Worm (Caenorhabditis elegans) whole organism, L4 larva: Measurements from ENCODE around the gene W03D2.9.

ENCODE experiments used
- F10B5.3 ChIP-seq: sonication (generic microtip); optimal IDR thresholded peaks from 2 replicates; lab custom pipeline; 2016; ENCODE audit warnings: mild to moderate bottlenecking, missing genetic modification characterization, missing compliant biosample characterization
- Y75B8A.6 ChIP-seq: fragments of 200-800 bp; sonication (Bioruptor generic); IDR thresholded peaks from 2 replicates; pipeline ENCODE4 v1.3.6; 2022; ENCODE audit warnings: missing genetic modification reagents, missing genetic modification characterization, missing compliant biosample characterization
- ceh-82 ChIP-seq: sonication (generic microtip); optimal IDR thresholded peaks from 2 replicates; lab custom pipeline; 2017; ENCODE audit warnings: missing biosample characterization, missing genetic modification characterization
- ces-1 ChIP-seq: fragments of 150-350 bp; sonication (generic microtip); optimal IDR thresholded peaks from 4 replicates; lab custom pipeline; 2014; ENCODE audit warnings: missing biosample characterization, missing genetic modification reagents, missing genetic modification characterization
- daf-12 ChIP-seq: fragments of 150-350 bp; optimal IDR thresholded peaks from 2 replicates; lab custom pipeline; 2014; ENCODE audit warnings: missing biosample characterization, missing genetic modification reagents, missing genetic modification characterization
- egl-43 ChIP-seq: fragments of 200-800 bp; sonication (Bioruptor generic); IDR thresholded peaks from 2 replicates; pipeline ENCODE4 v1.3.6; 2022; ENCODE audit warnings: missing genetic modification reagents, missing genetic modification characterization, missing compliant biosample characterization
- jun-1 ChIP-seq: fragments of 150-350 bp; optimal IDR thresholded peaks from 2 replicates; lab custom pipeline; 2014; ENCODE audit warnings: missing biosample characterization, missing genetic modification reagents, missing genetic modification characterization
- lin-15B ChIP-seq: fragments of 150-350 bp; sonication (generic microtip); optimal IDR thresholded peaks from 3 replicates; lab custom pipeline; 2014; ENCODE audit warnings: missing biosample characterization, missing genetic modification characterization
- lsy-2 ChIP-seq, 2 experiments: fragments of 150-350 bp in 1 of 2; sonication (generic microtip) in 1 of 2; optimal IDR thresholded peaks; 2 replicates each; lab custom pipeline; 2014 to 2017; ENCODE audit warnings: missing biosample characterization in 2 of 2, missing genetic modification characterization in 2 of 2
- nhr-25 ChIP-seq: sonication (generic microtip); optimal IDR thresholded peaks from 2 replicates; lab custom pipeline; 2017; ENCODE audit warnings: missing genetic modification characterization, mild to moderate bottlenecking, missing compliant biosample characterization, antibody characterized with exemption, moderate library complexity, borderline replicate concordance; ENCODE audit not compliant: insufficient read depth

- no peak for TF ChIP-seq lin-15B (tag; lab: Kevin White, UChicago)
- TF ChIP-seq F10B5.3 (tag; lab: Kevin White, UChicago): no peak
- TF ChIP-seq Y75B8A.6: no peak
- no peak for TF ChIP-seq daf-12 (tag; lab: Kevin White, UChicago)
- TF ChIP-seq egl-43 (GFP tag; lab: Robert Waterston, UW): no peak
- TF ChIP-seq lsy-2 (tag; optimal IDR thresholded peaks at IDR 0.05; lab: Kevin White, UChicago): no peak
- no peak for TF ChIP-seq ceh-82 (tag; lab: Kevin White, UChicago)
- TF ChIP-seq jun-1 (tag; lab: Kevin White, UChicago): no peak
- no peak for TF ChIP-seq nhr-25 (tag; lab: Kevin White, UChicago)
- TF ChIP-seq ces-1 (GFP tag; lab: Kevin White, UChicago): no peak
Observed at ce11 chrIV:4082599-4082998, 8.1 kb upstream of the W03D2.9 start.
